Worm (Caenorhabditis elegans) whole organism, L4 larva: ENCODE results near the gene snf-3.

Experiments used
- F26F4.8 ChIP-seq: fragments of 200-800 bp; sonication (Bioruptor generic); conservative IDR thresholded peaks from 2 replicates; pipeline ENCODE4 v1.3.6; 2022; ENCODE audit warnings: missing genetic modification characterization, missing compliant biosample characterization
- F49E8.2 ChIP-seq: sonication (generic microtip); optimal IDR thresholded peaks from 2 replicates; lab custom pipeline; 2016; ENCODE audit warnings: missing compliant biosample characterization, mild to moderate bottlenecking, missing genetic modification characterization, borderline replicate concordance
- T20F7.1 ChIP-seq: fragments of 200-800 bp; sonication (Bioruptor generic); optimal IDR thresholded peaks from 2 replicates; lab custom pipeline; 2018; ENCODE audit warnings: mild to moderate bottlenecking, missing genetic modification characterization, missing compliant biosample characterization
- T26A8.4 ChIP-seq: fragments of 200-800 bp; sonication (Bioruptor generic); IDR thresholded peaks from 2 replicates; pipeline ENCODE4 v1.3.6; 2022; ENCODE audit warnings: missing genetic modification characterization, missing compliant biosample characterization
- Y105C5A.15 ChIP-seq: fragments of 200-800 bp; sonication (Bioruptor generic); IDR thresholded peaks from 2 replicates; pipeline ENCODE4 v1.3.6; 2022; ENCODE audit warnings: missing genetic modification characterization, missing compliant biosample characterization
- ZK337.2 ChIP-seq: fragments of 200-800 bp; sonication (Bioruptor generic); IDR thresholded peaks from 2 replicates; pipeline ENCODE4 v1.3.6; 2022; ENCODE audit warnings: missing genetic modification reagents, missing genetic modification characterization, missing compliant biosample characterization
- aly-2 ChIP-seq: sonication (generic microtip); optimal IDR thresholded peaks from 2 replicates; lab custom pipeline; 2018; ENCODE audit warnings: missing biosample characterization, missing genetic modification characterization
- ama-1 ChIP-seq: fragments of 150-350 bp; optimal IDR thresholded peaks from 2 replicates; lab custom pipeline; 2014; ENCODE audit warnings: inconsistent platforms, mixed read lengths
- arid-1 ChIP-seq: fragments of 200-800 bp; sonication (Bioruptor generic); conservative IDR thresholded peaks from 2 replicates; pipeline ENCODE4 v1.3.6; 2022; ENCODE audit warnings: missing genetic modification reagents, missing genetic modification characterization, missing compliant biosample characterization
- attf-4 ChIP-seq: sonication (generic microtip); optimal IDR thresholded peaks from 3 replicates; lab custom pipeline; 2017; ENCODE audit warnings: missing biosample characterization, missing genetic modification characterization
- ceh-20 ChIP-seq: fragments of 200-800 bp; sonication (Bioruptor generic); IDR thresholded peaks from 2 replicates; pipeline ENCODE4 v1.3.6; 2022; ENCODE audit warnings: missing genetic modification reagents, missing genetic modification characterization, missing compliant biosample characterization
- ces-1 ChIP-seq: fragments of 150-350 bp; sonication (generic microtip); optimal IDR thresholded peaks from 4 replicates; lab custom pipeline; 2014; ENCODE audit warnings: missing biosample characterization, missing genetic modification reagents, missing genetic modification characterization
- cey-2 ChIP-seq: sonication (generic microtip); optimal IDR thresholded peaks from 3 replicates; lab custom pipeline; 2017; ENCODE audit warnings: missing genetic modification characterization, mild to moderate bottlenecking, missing compliant biosample characterization, antibody characterized with exemption, borderline replicate concordance; ENCODE audit not compliant: insufficient read depth
- daf-16 ChIP-seq, 3 experiments: sonication (generic microtip); optimal IDR thresholded peaks; 2 replicates each; lab custom pipeline; 2016 to 2017; ENCODE audit warnings: missing genetic modification characterization in 3 of 3, missing genetic modification reagents in 3 of 3, mild to moderate bottlenecking in 2 of 3, missing compliant biosample characterization in 2 of 3, missing biosample characterization in 1 of 3, moderate library complexity in 1 of 3
- daf-8 ChIP-seq: fragments of 200-800 bp; sonication (Bioruptor generic); IDR thresholded peaks from 2 replicates; pipeline ENCODE4 v1.3.6; 2022; ENCODE audit warnings: missing genetic modification characterization, missing compliant biosample characterization
- dmd-8 ChIP-seq: fragments of 200-800 bp; sonication (Bioruptor generic); IDR thresholded peaks from 2 replicates; pipeline ENCODE4 v1.3.6; 2022; ENCODE audit warnings: missing genetic modification characterization, missing compliant biosample characterization
- dmd-9 ChIP-seq: fragments of 200-800 bp; sonication (Bioruptor generic); IDR thresholded peaks from 2 replicates; pipeline ENCODE4 v1.3.6; 2022; ENCODE audit warnings: missing genetic modification reagents, missing genetic modification characterization, missing compliant biosample characterization
- dpl-1 ChIP-seq: fragments of 150-350 bp; optimal IDR thresholded peaks from 2 replicates; lab custom pipeline; 2014; ENCODE audit warnings: missing biosample characterization, missing genetic modification reagents, missing genetic modification characterization
- dve-1 ChIP-seq: sonication (generic microtip); optimal IDR thresholded peaks from 2 replicates; lab custom pipeline; 2017; ENCODE audit warnings: antibody characterized with exemption, mild to moderate bottlenecking, missing genetic modification characterization, missing compliant biosample characterization; ENCODE audit not compliant: insufficient read depth
- fkh-10 ChIP-seq: fragments of 150-350 bp; optimal IDR thresholded peaks from 2 replicates; lab custom pipeline; 2014; ENCODE audit warnings: missing biosample characterization, missing genetic modification reagents, missing genetic modification characterization
- fos-1 ChIP-seq: fragments of 150-350 bp; optimal IDR thresholded peaks from 2 replicates; lab custom pipeline; 2014; ENCODE audit warnings: missing biosample characterization, missing genetic modification characterization
- hmg-1.1 ChIP-seq: fragments of 200-800 bp; sonication (Bioruptor generic); IDR thresholded peaks from 2 replicates; pipeline ENCODE4 v1.3.6; 2022; ENCODE audit warnings: missing genetic modification reagents, missing genetic modification characterization, missing compliant biosample characterization
- lin-13 ChIP-seq: fragments of 150-350 bp; optimal IDR thresholded peaks from 2 replicates; lab custom pipeline; 2014; ENCODE audit warnings: missing biosample characterization, missing genetic modification reagents, missing genetic modification characterization
- lin-29 ChIP-seq: fragments of 200-800 bp; sonication (Bioruptor generic); IDR thresholded peaks from 2 replicates; pipeline ENCODE4 v1.3.6; 2022; ENCODE audit warnings: missing genetic modification reagents, missing genetic modification characterization, missing compliant biosample characterization
- lin-38 ChIP-seq: fragments of 200-800 bp; sonication (Bioruptor generic); IDR thresholded peaks from 2 replicates; pipeline ENCODE4 v1.3.6; 2022; ENCODE audit warnings: missing genetic modification reagents, missing genetic modification characterization, missing compliant biosample characterization
- lin-39 ChIP-seq: fragments of 150-350 bp; optimal IDR thresholded peaks from 2 replicates; lab custom pipeline; 2014; ENCODE audit warnings: missing biosample characterization, missing genetic modification reagents, missing genetic modification characterization
- lir-3 ChIP-seq: sonication (generic microtip); optimal IDR thresholded peaks from 2 replicates; lab custom pipeline; 2016; ENCODE audit warnings: mild to moderate bottlenecking, missing genetic modification characterization, missing compliant biosample characterization
- mdl-1 ChIP-seq, 2 experiments: fragments of 150-350 bp in 1 of 2; sonication (generic microtip) in 1 of 2; optimal IDR thresholded peaks; 2 replicates each; lab custom pipeline; 2014 to 2017; ENCODE audit warnings: missing biosample characterization in 2 of 2, missing genetic modification characterization in 2 of 2
- mdt-29 ChIP-seq: fragments of 200-800 bp; sonication (Bioruptor generic); IDR thresholded peaks from 2 replicates; pipeline ENCODE4 v1.3.6; 2022; ENCODE audit warnings: missing genetic modification reagents, missing genetic modification characterization, missing compliant biosample characterization
- mxl-2 ChIP-seq: fragments of 200-800 bp; sonication (Bioruptor generic); conservative IDR thresholded peaks from 2 replicates; pipeline ENCODE4 v1.3.6; 2022; ENCODE audit warnings: missing genetic modification reagents, missing genetic modification characterization, missing compliant biosample characterization
- mxl-3 ChIP-seq: fragments of 200-800 bp; sonication (Bioruptor generic); optimal IDR thresholded peaks from 2 replicates; lab custom pipeline; 2018; ENCODE audit warnings: mild to moderate bottlenecking, missing genetic modification characterization, missing compliant biosample characterization
- nhr-10 ChIP-seq: fragments of 150-350 bp; optimal IDR thresholded peaks from 2 replicates; lab custom pipeline; 2014; ENCODE audit warnings: missing biosample characterization, missing genetic modification characterization
- nhr-111 ChIP-seq: fragments of 200-800 bp; sonication (Bioruptor generic); optimal IDR thresholded peaks from 2 replicates; lab custom pipeline; 2018; ENCODE audit warnings: mild to moderate bottlenecking, missing genetic modification characterization, missing compliant biosample characterization
- nhr-25 ChIP-seq: sonication (generic microtip); optimal IDR thresholded peaks from 2 replicates; lab custom pipeline; 2017; ENCODE audit warnings: missing genetic modification characterization, mild to moderate bottlenecking, missing compliant biosample characterization, antibody characterized with exemption, moderate library complexity, borderline replicate concordance; ENCODE audit not compliant: insufficient read depth
- nhr-28 ChIP-seq: fragments of 150-350 bp; optimal IDR thresholded peaks from 2 replicates; lab custom pipeline; 2014; ENCODE audit warnings: missing biosample characterization, missing genetic modification characterization
- nhr-6 ChIP-seq: fragments of 150-350 bp; optimal IDR thresholded peaks from 2 replicates; lab custom pipeline; 2014; ENCODE audit warnings: missing biosample characterization, missing genetic modification characterization
- pha-4 ChIP-seq, 2 experiments: fragments of 150-350 bp in 1 of 2; fragments of 200-800 bp in 1 of 2; sonication (Bioruptor generic) in 1 of 2; IDR thresholded peaks in 1 of 2; optimal IDR thresholded peaks in 1 of 2; 2 replicates each; pipeline versions ENCODE4 v1.3.6 to Lab custom; 2014 to 2022; ENCODE audit warnings: missing genetic modification characterization in 2 of 2, missing genetic modification reagents in 2 of 2, missing biosample characterization in 1 of 2, missing compliant biosample characterization in 1 of 2
- php-3 ChIP-seq: fragments of 200-800 bp; sonication (Bioruptor generic); IDR thresholded peaks from 2 replicates; pipeline ENCODE4 v1.3.6; 2022; ENCODE audit warnings: missing genetic modification reagents, missing genetic modification characterization, missing compliant biosample characterization
- pqm-1 ChIP-seq: sonication (generic microtip); optimal IDR thresholded peaks from 2 replicates; lab custom pipeline; 2017; ENCODE audit warnings: missing biosample characterization, missing genetic modification characterization
- sdz-12 ChIP-seq: fragments of 200-800 bp; sonication (Bioruptor generic); optimal IDR thresholded peaks from 2 replicates; lab custom pipeline; 2018; ENCODE audit warnings: mild to moderate bottlenecking, missing genetic modification characterization, missing compliant biosample characterization
- skn-1 ChIP-seq: fragments of 150-350 bp; optimal IDR thresholded peaks from 2 replicates; lab custom pipeline; 2014; ENCODE audit warnings: missing biosample characterization, missing genetic modification characterization
- spr-1 ChIP-seq: sonication (generic microtip); optimal IDR thresholded peaks from 2 replicates; lab custom pipeline; 2016; ENCODE audit warnings: mild to moderate bottlenecking, missing genetic modification characterization, missing compliant biosample characterization
- tra-1 ChIP-seq: fragments of 200-800 bp; sonication (Bioruptor generic); IDR thresholded peaks from 2 replicates; pipeline ENCODE4 v1.3.6; 2022; ENCODE audit warnings: missing genetic modification reagents, missing genetic modification characterization, missing compliant biosample characterization
- unc-39 ChIP-seq: sonication (generic microtip); optimal IDR thresholded peaks from 2 replicates; lab custom pipeline; 2017; ENCODE audit warnings: missing biosample characterization, missing genetic modification characterization
- unc-62 ChIP-seq, 3 experiments: fragments of 150-350 bp in 1 of 3; sonication (generic microtip); optimal IDR thresholded peaks in 2 of 3; peaks in 1 of 3; 1 replicate in 1 of 3; 2 replicates in 2 of 3; lab custom pipeline; 2014 to 2017; ENCODE audit warnings: missing biosample characterization in 3 of 3, missing genetic modification characterization in 3 of 3, missing genetic modification reagents in 3 of 3, missing genotype in 1 of 3
- zip-2 ChIP-seq: fragments of 150-350 bp; optimal IDR thresholded peaks from 2 replicates; lab custom pipeline; 2014; ENCODE audit warnings: missing biosample characterization, missing genetic modification characterization
- ztf-11 ChIP-seq: fragments of 150-350 bp; optimal IDR thresholded peaks from 2 replicates; lab custom pipeline; 2014; ENCODE audit warnings: missing biosample characterization, missing genetic modification characterization
- ztf-7 ChIP-seq: fragments of 150-350 bp; optimal IDR thresholded peaks from 2 replicates; lab custom pipeline; 2014; ENCODE audit warnings: missing biosample characterization, missing genetic modification characterization

The snf-3 gene

DNA sequence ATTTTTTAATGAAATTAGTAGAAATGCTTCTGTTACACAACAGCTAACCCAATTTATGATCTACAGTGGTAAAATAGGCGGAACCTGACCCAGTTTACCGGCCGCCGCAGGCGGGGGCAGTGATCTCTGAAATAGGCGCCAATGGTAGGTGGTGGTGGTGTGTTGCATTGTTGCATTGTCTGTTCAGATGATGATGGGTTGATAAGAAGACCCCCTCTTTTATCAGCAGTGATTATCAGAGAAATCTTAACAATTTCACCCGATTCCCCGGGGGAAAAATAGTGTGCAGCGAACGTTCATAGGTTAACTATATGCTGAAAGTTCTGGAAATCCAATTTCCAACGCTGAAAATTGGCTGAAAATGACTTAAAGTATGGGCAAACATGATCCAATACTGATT is 46.8 kb downstream of the snf-3 start (continued):
- TF ChIP-seq fkh-10 (GFP tag; lab: Kevin White, UChicago): no peak
- TF ChIP-seq nhr-28: peak; percentile 41
- TF ChIP-seq T26A8.4 (GFP tag; lab: Robert Waterston, UW): no peak
- TF ChIP-seq ama-1 (lab: Kevin White, UChicago): no peak
- 0 out of 2 replicates have a peak, but pooled peaks have one; percentile 13 for TF ChIP-seq php-3
- TF ChIP-seq ztf-11 (tag; lab: Kevin White, UChicago): no peak
- TF ChIP-seq lin-38 (GFP tag; lab: Robert Waterston, UW): no peak
- no peak for TF ChIP-seq ceh-20 (GFP tag; lab: Robert Waterston, UW)
- no peak for TF ChIP-seq ztf-7 (tag; lab: Kevin White, UChicago)
- 0 out of 2 replicates have a peak, but pooled peaks have one; percentile 11 for TF ChIP-seq tra-1
- TF ChIP-seq sdz-12: no peak
- TF ChIP-seq pha-4 (GFP tag; IDR thresholded peaks at IDR 0.05; lab: Robert Waterston, UW): no peak
- TF ChIP-seq pha-4 (tag; optimal IDR thresholded peaks at IDR 0.05; lab: Kevin White, UChicago): no peak
- peak; percentile 62 for TF ChIP-seq pqm-1

- no peak for TF ChIP-seq attf-4 (tag; lab: Kevin White, UChicago)
- no peak for TF ChIP-seq fkh-10 (GFP tag; lab: Kevin White, UChicago)
- TF ChIP-seq daf-8: no peak
- peak; percentile 64 for TF ChIP-seq dve-1
- TF ChIP-seq zip-2 (tag; lab: Kevin White, UChicago): no peak
- TF ChIP-seq ces-1 (GFP tag; lab: Kevin White, UChicago): no peak
- TF ChIP-seq arid-1 (GFP tag; lab: Robert Waterston, UW): no peak
- TF ChIP-seq hmg-1.1: no peak
- no peak for TF ChIP-seq nhr-25 (tag; lab: Kevin White, UChicago)
- TF ChIP-seq unc-62 (GFP tag; optimal IDR thresholded peaks at IDR 0.05 in 1 of 2; lab: Kevin White, UChicago): peak in 1 of 2 experiments; percentile 15
- no peak for TF ChIP-seq unc-62 (tag; optimal IDR thresholded peaks at IDR 0.05; lab: Kevin White, UChicago)
- TF ChIP-seq mdt-29 (GFP tag; lab: Robert Waterston, UW): 0 out of 2 replicates have a peak, but pooled peaks have one; percentile 37
- TF ChIP-seq skn-1 (tag; lab: Kevin White, UChicago): no peak
- TF ChIP-seq lir-3 (tag; lab: Kevin White, UChicago): no peak
- TF ChIP-seq mdl-1 (tag; optimal IDR thresholded peaks at IDR 0.05; lab: Kevin White, UChicago): no peak
- TF ChIP-seq nhr-10 (tag; lab: Kevin White, UChicago): no peak
- no peak for TF ChIP-seq lin-29 (GFP tag; lab: Robert Waterston, UW)
- TF ChIP-seq dpl-1 (GFP tag; lab: Kevin White, UChicago): no peak
- peak; percentile 35 for TF ChIP-seq T20F7.1 (GFP tag; lab: Kevin White, UChicago)
- no peak for TF ChIP-seq nhr-6 (tag; lab: Kevin White, UChicago)
- no peak for TF ChIP-seq Y105C5A.15 (GFP tag; lab: Robert Waterston, UW)
- TF ChIP-seq mxl-2: no peak
- no peak for TF ChIP-seq cey-2 (tag; lab: Kevin White, UChicago)
- TF ChIP-seq sdz-12: no peak
- TF ChIP-seq lin-13 (GFP tag; lab: Kevin White, UChicago): no peak
- TF ChIP-seq unc-39: no peak
- no peak for TF ChIP-seq ztf-7 (tag; lab: Kevin White, UChicago)
- TF ChIP-seq F26F4.8 (GFP tag; lab: Robert Waterston, UW): no peak
- TF ChIP-seq aly-2 (tag; lab: Kevin White, UChicago): no peak
- TF ChIP-seq F49E8.2 (tag; lab: Kevin White, UChicago): no peak
- no peak for TF ChIP-seq daf-16 (GFP tag; optimal IDR thresholded peaks at IDR 0.05; lab: Kevin White, UChicago)
- peak; percentile 57 for TF ChIP-seq daf-16 (tag; optimal IDR thresholded peaks at IDR 0.05; lab: Kevin White, UChicago)
- no peak for TF ChIP-seq dmd-9 (GFP tag; lab: Robert Waterston, UW)
- no peak for TF ChIP-seq spr-1 (tag; lab: Kevin White, UChicago)
- TF ChIP-seq lin-38 (GFP tag; lab: Robert Waterston, UW): no peak
- no peak for TF ChIP-seq dmd-8 (GFP tag; lab: Robert Waterston, UW)
- TF ChIP-seq nhr-111: no peak
- no peak for TF ChIP-seq lin-39 (tag; lab: Kevin White, UChicago)
- TF ChIP-seq ZK337.2 (GFP tag; lab: Robert Waterston, UW): no peak
- TF ChIP-seq mxl-3 (GFP tag; lab: Kevin White, UChicago): no peak
- no peak for TF ChIP-seq fos-1 (tag; lab: Kevin White, UChicago)
Observed at ce11 chrII:1140689-1141088, 48.9 kb downstream of the snf-3 start, which contains the start of gene W09B6.4. Gene W09B6.4, minus strand, starts transcription at chrII:1140839.
